Worm (Caenorhabditis elegans): ENCODE data around the gene sru-42.

DNA sequence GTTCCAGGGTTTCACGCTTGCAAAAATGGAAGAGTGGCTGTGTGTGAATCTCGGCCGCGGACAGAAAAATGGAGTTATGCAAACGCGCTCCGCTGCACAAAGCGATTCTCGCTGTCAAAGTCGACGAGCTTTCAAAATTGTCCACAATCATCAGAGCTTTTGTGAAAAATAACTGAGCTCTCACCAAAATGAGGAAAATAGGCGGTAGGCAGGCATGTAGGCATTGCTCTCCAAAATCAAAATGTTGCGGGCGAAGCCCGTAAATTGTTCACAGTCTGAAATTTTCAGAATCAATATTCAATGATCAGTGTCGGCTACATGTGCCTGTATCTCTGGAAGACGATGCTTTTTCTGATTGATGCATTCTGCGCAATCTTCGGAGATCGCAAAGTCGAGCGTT, 18.6 kb downstream of the sru-42 start, which contains the start of gene K06B4.4:
- TF ChIP-seq med-1 (GFP tag; optimal IDR thresholded peaks at IDR 0.05; ENCODE audit: insufficient read depth) (no peak), flt-1 (GFP tag; IDR thresholded peaks at IDR 0.05) (no peak), cog-1 (tag; optimal IDR thresholded peaks at IDR 0.05) (no peak), T22C8.4 (GFP tag; IDR thresholded peaks at IDR 0.05) (no peak), klf-2 (GFP tag; conservative IDR thresholded peaks at IDR 0.05) (no peak), ztf-29 (GFP tag; IDR thresholded peaks at IDR 0.05) (no peak), ztf-23 (GFP tag; IDR thresholded peaks at IDR 0.05) (no peak), ref-1 (GFP tag; conservative IDR thresholded peaks at IDR 0.05) (no peak), tab-1 (GFP tag; IDR thresholded peaks at IDR 0.05) (no peak)

Data from whole organism, midembryonic.